Fruit fly (Drosophila melanogaster): ENCODE results near the gene Cdep.
A peak's percentile ranks its signal among the peaks of the same experiment; 100 is the strongest.

- TF ChIP-seq CG4496 (GFP tag; IDR thresholded peaks at IDR 0.05) = no peak
- no peak for TF ChIP-seq CG12605 (GFP tag; IDR thresholded peaks at IDR 0.05)
- TF ChIP-seq EcR (GFP tag; optimal IDR thresholded peaks at IDR 0.05) = peak; percentile 91
- TF ChIP-seq CG17806 (tag; optimal IDR thresholded peaks at IDR 0.05) = no peak
- TF ChIP-seq gl (tag; optimal IDR thresholded peaks at IDR 0.05) = no peak
- TF ChIP-seq CG15710 (tag; optimal IDR thresholded peaks at IDR 0.05) = no peak
- no peak for TF ChIP-seq rn (GFP tag; IDR thresholded peaks at IDR 0.05)
- no peak for TF ChIP-seq CG10348 (GFP tag; IDR thresholded peaks at IDR 0.05)
- no peak for TF ChIP-seq CG14655 (GFP tag; optimal IDR thresholded peaks at IDR 0.05)
- no peak for TF ChIP-seq CG32121 (GFP tag; IDR thresholded peaks at IDR 0.05)
- no peak for TF ChIP-seq Pif1A (GFP tag; optimal IDR thresholded peaks at IDR 0.05)
- TF ChIP-seq D1 (tag; optimal IDR thresholded peaks at IDR 0.05) = no peak
- TF ChIP-seq Ets98B (GFP tag; IDR thresholded peaks at IDR 0.05) = no peak
- TF ChIP-seq CG8159 (tag; optimal IDR thresholded peaks at IDR 0.05) = no peak
Measured at dm6 chr3R:4963370-4963769, 53.0 kb downstream of the Cdep start.

Measured in whole organism, pupa.